Worm (Caenorhabditis elegans) whole organism, L3 larva: ENCODE data around the gene str-207.

Experiments
- R02D3.7 ChIP-seq: fragments of 150-350 bp; optimal IDR thresholded peaks from 2 replicates; lab custom pipeline; 2014; ENCODE audit warnings: missing biosample characterization, missing genetic modification characterization
- ZK546.5 ChIP-seq: sonication (generic microtip); optimal IDR thresholded peaks from 2 replicates; lab custom pipeline; 2017; ENCODE audit warnings: missing biosample characterization, missing genetic modification characterization
- aly-2 ChIP-seq: fragments of 150-350 bp; optimal IDR thresholded peaks from 2 replicates; lab custom pipeline; 2014; ENCODE audit warnings: missing biosample characterization, missing genetic modification characterization
- ceh-28 ChIP-seq: fragments of 150-350 bp; optimal IDR thresholded peaks from 2 replicates; lab custom pipeline; 2014; ENCODE audit warnings: missing biosample characterization, missing genetic modification reagents, missing genetic modification characterization
- ceh-9 ChIP-seq: sonication (generic microtip); optimal IDR thresholded peaks from 2 replicates; lab custom pipeline; 2018; ENCODE audit warnings: missing biosample characterization, missing genetic modification characterization
- daf-12 ChIP-seq: fragments of 150-350 bp; optimal IDR thresholded peaks from 2 replicates; lab custom pipeline; 2014; ENCODE audit warnings: missing biosample characterization, missing genetic modification reagents, missing genetic modification characterization
- egl-27 ChIP-seq: sonication (generic microtip); optimal IDR thresholded peaks from 4 replicates; lab custom pipeline; 2017; ENCODE audit warnings: missing biosample characterization, missing genetic modification reagents, missing genetic modification characterization
- egl-5 ChIP-seq: fragments of 150-350 bp; optimal IDR thresholded peaks from 2 replicates; lab custom pipeline; 2017; ENCODE audit warnings: missing biosample characterization, missing genetic modification reagents, missing genetic modification characterization, inconsistent platforms
- elt-1 ChIP-seq: fragments of 150-350 bp; optimal IDR thresholded peaks from 2 replicates; lab custom pipeline; 2014; ENCODE audit warnings: missing biosample characterization, missing genetic modification characterization
- elt-3 ChIP-seq, 3 experiments: fragments of 150-350 bp in 1 of 3; sonication (generic microtip) in 2 of 3; optimal IDR thresholded peaks; 2 replicates in 2 of 3; 4 replicates in 1 of 3; lab custom pipeline; 2014 to 2017; ENCODE audit warnings: missing biosample characterization in 3 of 3, missing genetic modification characterization in 3 of 3
- fkh-10 ChIP-seq: sonication (generic microtip); optimal IDR thresholded peaks from 2 replicates; lab custom pipeline; 2017; ENCODE audit warnings: missing biosample characterization, missing genetic modification reagents, missing genetic modification characterization
- fkh-2 ChIP-seq: fragments of 150-350 bp; optimal IDR thresholded peaks from 2 replicates; lab custom pipeline; 2014; ENCODE audit warnings: missing biosample characterization, missing genetic modification reagents, missing genetic modification characterization
- fos-1 ChIP-seq: fragments of 150-350 bp; optimal IDR thresholded peaks from 2 replicates; lab custom pipeline; 2014; ENCODE audit warnings: missing biosample characterization, missing genetic modification characterization
- hmg-11 ChIP-seq: sonication (generic microtip); optimal IDR thresholded peaks from 2 replicates; lab custom pipeline; 2016; ENCODE audit warnings: missing genetic modification characterization, missing compliant biosample characterization
- jun-1 ChIP-seq: fragments of 150-350 bp; optimal IDR thresholded peaks from 2 replicates; lab custom pipeline; 2014; ENCODE audit warnings: missing biosample characterization, missing genetic modification reagents, missing genetic modification characterization
- lin-15B ChIP-seq: fragments of 150-350 bp; optimal IDR thresholded peaks from 2 replicates; lab custom pipeline; 2014; ENCODE audit warnings: missing biosample characterization, missing genetic modification characterization
- mdl-1 ChIP-seq: fragments of 150-350 bp; optimal IDR thresholded peaks from 2 replicates; lab custom pipeline; 2014; ENCODE audit warnings: missing biosample characterization, missing genetic modification characterization
- mml-1 ChIP-seq: fragments of 150-350 bp; sonication (generic microtip); optimal IDR thresholded peaks from 3 replicates; lab custom pipeline; 2014; ENCODE audit warnings: missing biosample characterization, missing genetic modification characterization
- nfya-1 ChIP-seq: sonication (generic microtip); optimal IDR thresholded peaks from 2 replicates; lab custom pipeline; 2017; ENCODE audit warnings: missing genetic modification characterization, mild to moderate bottlenecking, missing compliant biosample characterization, antibody characterized with exemption, moderate library complexity; ENCODE audit not compliant: insufficient read depth
- nhr-11 ChIP-seq: fragments of 150-350 bp; optimal IDR thresholded peaks from 2 replicates; lab custom pipeline; 2014; ENCODE audit warnings: missing biosample characterization, missing genetic modification characterization
- nhr-12 ChIP-seq: fragments of 150-350 bp; optimal IDR thresholded peaks from 2 replicates; lab custom pipeline; 2014; ENCODE audit warnings: missing biosample characterization, missing genetic modification characterization
- nhr-23 ChIP-seq: fragments of 150-350 bp; optimal IDR thresholded peaks from 2 replicates; lab custom pipeline; 2014; ENCODE audit warnings: missing biosample characterization, missing genetic modification reagents, missing genetic modification characterization
- nhr-28 ChIP-seq: fragments of 150-350 bp; optimal IDR thresholded peaks from 2 replicates; lab custom pipeline; 2014; ENCODE audit warnings: missing biosample characterization, missing genetic modification characterization
- nhr-67 ChIP-seq: fragments of 150-350 bp; optimal IDR thresholded peaks from 2 replicates; lab custom pipeline; 2014; ENCODE audit warnings: missing biosample characterization, missing genetic modification characterization
- nhr-77 ChIP-seq: fragments of 150-350 bp; optimal IDR thresholded peaks from 2 replicates; lab custom pipeline; 2014; ENCODE audit warnings: missing biosample characterization, missing genetic modification characterization
- pha-4 ChIP-seq: fragments of 150-350 bp; optimal IDR thresholded peaks from 2 replicates; lab custom pipeline; 2014; ENCODE audit warnings: missing biosample characterization, missing genetic modification reagents, missing genetic modification characterization
- pqm-1 ChIP-seq: fragments of 150-350 bp; optimal IDR thresholded peaks from 2 replicates; lab custom pipeline; 2017; ENCODE audit warnings: missing biosample characterization, missing genetic modification characterization, inconsistent platforms
- sea-2 ChIP-seq: fragments of 150-350 bp; sonication (generic microtip); optimal IDR thresholded peaks from 4 replicates; lab custom pipeline; 2014; ENCODE audit warnings: missing biosample characterization, missing genetic modification reagents, missing genetic modification characterization
- skn-1 ChIP-seq: fragments of 150-350 bp; optimal IDR thresholded peaks from 2 replicates; lab custom pipeline; 2014; ENCODE audit warnings: missing biosample characterization, missing genetic modification characterization
- tbx-2 ChIP-seq: sonication (generic microtip); optimal IDR thresholded peaks from 2 replicates; lab custom pipeline; 2016; ENCODE audit warnings: mild to moderate bottlenecking, missing genetic modification characterization, missing compliant biosample characterization
- unc-39 ChIP-seq: sonication (generic microtip); optimal IDR thresholded peaks from 4 replicates; lab custom pipeline; 2017; ENCODE audit warnings: missing biosample characterization, missing genetic modification characterization
- zag-1 ChIP-seq: fragments of 150-350 bp; optimal IDR thresholded peaks from 2 replicates; lab custom pipeline; 2014; ENCODE audit warnings: missing biosample characterization, missing genetic modification characterization
- ztf-11 ChIP-seq: fragments of 150-350 bp; optimal IDR thresholded peaks from 2 replicates; lab custom pipeline; 2014; ENCODE audit warnings: missing biosample characterization, missing genetic modification characterization

The str-207 gene

ce11 chrV:4974677-4975076, 23.1 kb downstream of the str-207 start, which contains the start of gene srsx-10:
Gene srsx-10, minus strand, starts transcription at chrV:4974777.
- TF ChIP-seq elt-1 (tag; lab: Kevin White, UChicago): no peak
- no peak for TF ChIP-seq fkh-10 (GFP tag; lab: Kevin White, UChicago)
- TF ChIP-seq nhr-23 (tag; lab: Kevin White, UChicago): no peak
- no peak for TF ChIP-seq hmg-11
- TF ChIP-seq nfya-1 (tag; lab: Kevin White, UChicago): no peak
- TF ChIP-seq ZK546.5 (tag; lab: Kevin White, UChicago): no peak
- TF ChIP-seq nhr-11: no peak
- no peak for TF ChIP-seq pha-4 (tag; lab: Kevin White, UChicago)
- no peak for TF ChIP-seq R02D3.7 (tag; lab: Kevin White, UChicago)
- no peak for TF ChIP-seq pqm-1 (tag; lab: Kevin White, UChicago)
- TF ChIP-seq, all 47 proteins: peak for 0

ce11 chrV:4975140-4975539, 23.6 kb downstream of the str-207 start, which contains the start of gene F26G5.1:
Gene F26G5.1, plus strand, starts transcription at chrV:4975478.
- no peak for TF ChIP-seq egl-27 (tag; lab: Kevin White, UChicago)

ce11 chrV:4977539-4977938, 26.0 kb downstream of the str-207 start:
- no peak for TF ChIP-seq nhr-28 (tag; lab: Kevin White, UChicago)
- TF ChIP-seq ceh-28 (tag; lab: Kevin White, UChicago): no peak
- no peak for TF ChIP-seq skn-1 (tag; lab: Kevin White, UChicago)
- TF ChIP-seq zag-1: no peak
- no peak for TF ChIP-seq ceh-9
- TF ChIP-seq nhr-11: no peak
- TF ChIP-seq jun-1 (tag; lab: Kevin White, UChicago): no peak
- no peak for TF ChIP-seq mml-1 (tag; lab: Kevin White, UChicago)
- TF ChIP-seq nhr-12 (tag; lab: Kevin White, UChicago): no peak
- TF ChIP-seq nhr-67 (tag; lab: Kevin White, UChicago): no peak
- no peak for TF ChIP-seq R02D3.7 (tag; lab: Kevin White, UChicago)
- no peak for TF ChIP-seq sea-2 (GFP tag; lab: Kevin White, UChicago)
- no peak for TF ChIP-seq daf-12 (tag; lab: Kevin White, UChicago)
- no peak for TF ChIP-seq pha-4 (tag; lab: Kevin White, UChicago)
- TF ChIP-seq unc-39: no peak
- TF ChIP-seq, all 47 proteins: peak for 0

- TF ChIP-seq nhr-67 (tag; lab: Kevin White, UChicago) (no peak), pqm-1 (tag; lab: Kevin White, UChicago) (no peak), ztf-11 (no peak), sea-2 (GFP tag; lab: Kevin White, UChicago) (no peak), ceh-28 (tag; lab: Kevin White, UChicago) (no peak), nhr-77 (tag; lab: Kevin White, UChicago) (no peak), lin-15B (no peak), tbx-2 (tag; lab: Kevin White, UChicago) (no peak), zag-1 (no peak), nhr-12 (tag; lab: Kevin White, UChicago) (no peak), unc-39 (no peak), aly-2 (tag; lab: Kevin White, UChicago) (no peak), mdl-1 (tag; lab: Kevin White, UChicago) (no peak)
- TF ChIP-seq, all 47 proteins: peak for 0
Observed at ce11 chrV:4979060-4979459, 27.5 kb downstream of the str-207 start, which contains the start of gene srsx-11. Gene srsx-11, minus strand, starts transcription at chrV:4979160.

ce11 chrV:4980094-4980493, 28.6 kb downstream of the str-207 start:
- no peak for TF ChIP-seq fkh-2 (tag; lab: Kevin White, UChicago)
- no peak for TF ChIP-seq nhr-12 (tag; lab: Kevin White, UChicago)
- TF ChIP-seq unc-39: no peak
- no peak for TF ChIP-seq mdl-1 (tag; lab: Kevin White, UChicago)
- no peak for TF ChIP-seq ceh-9

ce11 chrV:4980873-4981272, 29.3 kb downstream of the str-207 start, which contains the start of gene srsx-12:
Gene srsx-12, minus strand, starts transcription at chrV:4980973.
- no peak for TF ChIP-seq elt-3 (tag; optimal IDR thresholded peaks at IDR 0.05; lab: Kevin White, UChicago)
- TF ChIP-seq fos-1 (tag; lab: Kevin White, UChicago): no peak
- no peak for TF ChIP-seq ceh-9
- no peak for TF ChIP-seq egl-5 (tag; lab: Kevin White, UChicago)
- TF ChIP-seq pha-4 (tag; lab: Kevin White, UChicago): no peak
- no peak for TF ChIP-seq nfya-1 (tag; lab: Kevin White, UChicago)
